Fruit fly (Drosophila melanogaster) whole organism, prepupa: Measurements from ENCODE around the gene mth.

Experiments
- Blimp-1 ChIP-seq: fragments of 200-800 bp; sonication (Bioruptor generic); optimal IDR thresholded peaks from 3 replicates; lab custom pipeline; 2017; ENCODE audit warnings: missing biosample characterization, missing genetic modification characterization, mild to moderate bottlenecking, moderate library complexity, missing genetic modification reagents
- CG10669 ChIP-seq: fragments of 200-800 bp; sonication (Bioruptor generic); optimal IDR thresholded peaks from 3 replicates; lab custom pipeline; 2018; ENCODE audit warnings: missing biosample characterization, mild to moderate bottlenecking, missing genetic modification characterization, moderate library complexity
- CG11294 ChIP-seq: fragments of 200-800 bp; sonication (Bioruptor generic); IDR thresholded peaks from 2 replicates; pipeline ENCODE4 v1.3.6; 2022; ENCODE audit warnings: missing biosample characterization, missing genetic modification characterization
- CG11902 ChIP-seq: fragments of 200-800 bp; sonication (Bioruptor generic); optimal IDR thresholded peaks from 3 replicates; lab custom pipeline; 2016; ENCODE audit warnings: missing biosample characterization, missing genetic modification characterization
- CG15336 ChIP-seq: fragments of 200-800 bp; sonication (Bioruptor generic); IDR thresholded peaks from 2 replicates; pipeline ENCODE4 v1.3.6; 2022; ENCODE audit warnings: missing biosample characterization, missing genetic modification characterization
- CG16779 ChIP-seq: fragments of 200-800 bp; sonication (Bioruptor generic); optimal IDR thresholded peaks from 3 replicates; lab custom pipeline; 2017; ENCODE audit warnings: missing biosample characterization, mild to moderate bottlenecking, missing genetic modification characterization
- CG3032 ChIP-seq: fragments of 200-800 bp; optimal IDR thresholded peaks from 2 replicates; lab custom pipeline; 2019; ENCODE audit warnings: missing biosample characterization, mild to moderate bottlenecking, missing genetic modification characterization, moderate library complexity
- CG31627 ChIP-seq: fragments of 200-800 bp; sonication (Bioruptor generic); optimal IDR thresholded peaks from 3 replicates; lab custom pipeline; 2016; ENCODE audit warnings: missing biosample characterization, missing genetic modification characterization
- CG34406 ChIP-seq: fragments of 200-800 bp; sonication (Bioruptor generic); optimal IDR thresholded peaks from 3 replicates; lab custom pipeline; 2016; ENCODE audit warnings: missing biosample characterization, missing genetic modification characterization
- CG3919 ChIP-seq: fragments of 200-800 bp; sonication (Bioruptor generic); optimal IDR thresholded peaks from 3 replicates; lab custom pipeline; 2016; ENCODE audit warnings: missing biosample characterization, missing genetic modification characterization
- CG6276 ChIP-seq: fragments of 200-800 bp; sonication (Bioruptor generic); optimal IDR thresholded peaks from 2 replicates; lab custom pipeline; 2017; ENCODE audit warnings: missing biosample characterization, mild to moderate bottlenecking, missing genetic modification characterization
- CG6792 ChIP-seq: fragments of 200-800 bp; sonication (Bioruptor generic); optimal IDR thresholded peaks from 3 replicates; lab custom pipeline; 2016; ENCODE audit warnings: missing biosample characterization, missing genetic modification characterization
- CG6808 ChIP-seq: fragments of 200-800 bp; sonication (Bioruptor generic); optimal IDR thresholded peaks from 3 replicates; lab custom pipeline; 2017; ENCODE audit warnings: missing biosample characterization, missing genetic modification characterization, mild to moderate bottlenecking, moderate library complexity, missing genetic modification reagents
- CG6854 ChIP-seq: fragments of 200-800 bp; sonication (Bioruptor generic); optimal IDR thresholded peaks from 2 replicates; lab custom pipeline; 2017; ENCODE audit warnings: missing biosample characterization, mild to moderate bottlenecking, missing genetic modification characterization
- CG7368 ChIP-seq: fragments of 200-800 bp; sonication (Bioruptor generic); optimal IDR thresholded peaks from 3 replicates; lab custom pipeline; 2016; ENCODE audit warnings: missing biosample characterization, missing genetic modification characterization
- CG8319 ChIP-seq: fragments of 200-800 bp; sonication (Bioruptor generic); optimal IDR thresholded peaks from 3 replicates; lab custom pipeline; 2016; ENCODE audit warnings: missing biosample characterization, missing genetic modification characterization
- CG9139 ChIP-seq: fragments of 200-800 bp; sonication (Bioruptor generic); optimal IDR thresholded peaks from 3 replicates; lab custom pipeline; 2017; ENCODE audit warnings: missing biosample characterization, mild to moderate bottlenecking, missing genetic modification characterization
- Eip78C ChIP-seq: fragments of 200-800 bp; sonication (Bioruptor generic); peaks from one replicate; lab custom pipeline; 2016; ENCODE audit warnings: missing biosample characterization, missing genetic modification characterization
- Eip93F ChIP-seq: fragments of 200-800 bp; sonication (Bioruptor generic); optimal IDR thresholded peaks from 2 replicates; lab custom pipeline; 2016; ENCODE audit warnings: missing biosample characterization, mild to moderate bottlenecking, missing genetic modification characterization
- Ets96B ChIP-seq: fragments of 200-800 bp; optimal IDR thresholded peaks from 2 replicates; lab custom pipeline; 2019; ENCODE audit warnings: missing biosample characterization, mild to moderate bottlenecking, missing genetic modification characterization, moderate library complexity
- Gug ChIP-seq: fragments of 200-800 bp; sonication (Bioruptor generic); IDR thresholded peaks from 2 replicates; pipeline ENCODE4 v1.3.6; 2022; ENCODE audit warnings: missing biosample characterization, missing genetic modification characterization
- Hr38 ChIP-seq: sonication (Bioruptor generic); optimal IDR thresholded peaks from 2 replicates; lab custom pipeline; 2016; ENCODE audit warnings: missing biosample characterization, missing genetic modification characterization
- Hr39 ChIP-seq: fragments of 200-800 bp; sonication (Bioruptor generic); optimal IDR thresholded peaks from 2 replicates; lab custom pipeline; 2016; ENCODE audit warnings: missing biosample characterization, missing genetic modification characterization
- Lpt ChIP-seq: fragments of 200-800 bp; sonication (Bioruptor generic); optimal IDR thresholded peaks from 3 replicates; lab custom pipeline; 2016; ENCODE audit warnings: missing biosample characterization, missing genetic modification characterization
- Smox ChIP-seq: fragments of 200-800 bp; sonication (Bioruptor generic); optimal IDR thresholded peaks from 3 replicates; lab custom pipeline; 2016; ENCODE audit warnings: missing biosample characterization, missing genetic modification characterization
- achi ChIP-seq: fragments of 200-800 bp; sonication (Bioruptor generic); optimal IDR thresholded peaks from 3 replicates; lab custom pipeline; 2016; ENCODE audit warnings: missing biosample characterization, missing genetic modification characterization
- dac ChIP-seq: fragments of 200-800 bp; sonication (Bioruptor generic); optimal IDR thresholded peaks from 2 replicates; lab custom pipeline; 2017; ENCODE audit warnings: missing biosample characterization, mild to moderate bottlenecking, missing genetic modification characterization
- dsx ChIP-seq: fragments of 200-800 bp; optimal IDR thresholded peaks from 3 replicates; lab custom pipeline; 2019; ENCODE audit warnings: missing biosample characterization, mild to moderate bottlenecking, missing genetic modification characterization, moderate library complexity; ENCODE audit not compliant: poor library complexity, severe bottlenecking
- esn ChIP-seq: fragments of 200-800 bp; sonication (Bioruptor generic); optimal IDR thresholded peaks from 2 replicates; lab custom pipeline; 2016; ENCODE audit warnings: missing biosample characterization, mild to moderate bottlenecking, missing genetic modification characterization, moderate library complexity
- fd59A ChIP-seq: fragments of 200-800 bp; sonication (Bioruptor generic); optimal IDR thresholded peaks from 2 replicates; lab custom pipeline; 2017; ENCODE audit warnings: missing biosample characterization, mild to moderate bottlenecking, missing genetic modification characterization, missing genetic modification reagents
- lz ChIP-seq: fragments of 200-800 bp; sonication (Bioruptor generic); optimal IDR thresholded peaks from 3 replicates; lab custom pipeline; 2016; ENCODE audit warnings: missing biosample characterization, missing genetic modification characterization
- net ChIP-seq: fragments of 200-800 bp; sonication (Bioruptor generic); optimal IDR thresholded peaks from 3 replicates; lab custom pipeline; 2016; ENCODE audit warnings: missing biosample characterization, missing genetic modification characterization
- pdm3 ChIP-seq: fragments of 200-800 bp; sonication (Bioruptor generic); optimal IDR thresholded peaks from 3 replicates; lab custom pipeline; 2016; ENCODE audit warnings: missing biosample characterization, missing genetic modification characterization
- spab ChIP-seq: fragments of 200-800 bp; sonication (Bioruptor generic); optimal IDR thresholded peaks from 2 replicates; lab custom pipeline; 2017; ENCODE audit warnings: missing biosample characterization, mild to moderate bottlenecking, missing genetic modification characterization, missing genetic modification reagents
- topi ChIP-seq: fragments of 200-800 bp; sonication (Bioruptor generic); optimal IDR thresholded peaks from 3 replicates; lab custom pipeline; 2016; ENCODE audit warnings: missing biosample characterization, missing genetic modification characterization

mth gene

dm6 chr3L:331842-332802 is 14.6 kb downstream of the mth start, which contains the start of gene mthl9:
Gene mthl9, minus strand, starts transcription at chr3L:332309.
- TF ChIP-seq esn (peak; percentile 23), spab (GFP tag; lab: Kevin White, UChicago) (no peak), CG15336 (GFP tag; lab: Robert Waterston, UW) (peak; percentile 39; the same call in 1 of the 2 replicates), CG10669 (peak; percentile 82), topi (GFP tag; lab: Kevin White, UChicago) (no peak), Eip78C (GFP tag; lab: Kevin White, UChicago) (peak; percentile 21), CG6854 (GFP tag; lab: Kevin White, UChicago) (peak; percentile 56), Lpt (GFP tag; lab: Kevin White, UChicago) (peak; percentile 9)

DNA sequence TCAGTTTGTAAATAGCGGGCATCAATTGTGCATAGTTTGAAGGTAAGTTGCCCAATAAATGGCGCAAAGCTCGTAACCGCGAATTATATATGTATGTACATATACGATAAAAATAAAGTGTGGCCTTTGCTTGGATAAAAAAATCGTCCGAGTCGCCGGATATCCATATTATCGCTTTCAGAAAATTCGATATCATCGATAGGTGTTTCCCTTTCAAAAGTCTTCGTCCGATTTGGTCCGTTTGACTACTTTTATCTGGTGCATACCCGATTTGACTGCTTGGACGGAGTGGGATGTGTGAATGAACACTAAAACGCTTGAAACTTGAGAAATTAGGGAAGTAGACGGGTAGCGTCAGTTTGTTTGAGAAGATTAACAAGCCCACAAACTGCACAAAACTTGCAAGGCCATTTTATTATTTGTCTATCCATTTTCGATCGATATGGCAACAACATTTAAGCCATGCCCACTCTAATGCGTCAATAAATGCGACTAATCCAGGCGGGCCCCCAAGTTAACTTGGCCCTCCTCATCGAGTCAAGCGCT is 17.5 kb downstream of the mth start:
- no peak for TF ChIP-seq Hr39 (GFP tag; lab: Kevin White, UChicago)
- no peak for TF ChIP-seq Blimp-1 (GFP tag; lab: Kevin White, UChicago)
- peak; percentile 75 for TF ChIP-seq Eip78C (GFP tag; lab: Kevin White, UChicago)
- TF ChIP-seq CG34406 (GFP tag; lab: Kevin White, UChicago), result no peak
- no peak for TF ChIP-seq CG6792
- no peak for TF ChIP-seq CG15336 (GFP tag; lab: Robert Waterston, UW)
- peak; percentile 5 for TF ChIP-seq esn

DNA sequence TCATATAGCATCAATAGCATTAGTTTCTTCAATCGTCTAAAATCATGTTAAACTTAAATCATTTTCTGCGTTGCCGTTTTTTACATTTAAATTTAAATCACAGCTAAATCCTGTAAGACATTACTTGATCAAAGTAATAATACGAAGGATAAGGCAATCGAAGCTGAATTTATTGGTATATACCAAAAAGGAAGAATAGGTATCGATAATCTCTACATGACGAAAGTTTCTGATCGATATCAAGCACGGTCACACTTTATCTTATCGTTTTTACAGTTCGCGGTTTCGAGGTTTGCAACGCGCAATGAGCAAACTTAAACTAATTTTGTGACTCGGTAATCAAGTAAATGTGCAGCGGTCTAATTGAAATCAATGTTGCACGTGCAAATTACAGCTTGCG is 18.9 kb downstream of the mth start, which contains the start of the genes Atac3 and Ptpmeg:
TSS of gene Atac3 (minus strand) at position 160 of the 400 bp plus-strand sequence.
TSS of gene Ptpmeg (plus strand) at position 265 of the 400 bp plus-strand sequence.
- TF ChIP-seq CG15336 (GFP tag; lab: Robert Waterston, UW) (no peak), CG6808 (GFP tag; lab: Kevin White, UChicago) (no peak), dac (GFP tag; lab: Kevin White, UChicago) (no peak), Eip78C (GFP tag; lab: Kevin White, UChicago) (no peak), esn (no peak), CG6276 (GFP tag; lab: Kevin White, UChicago) (no peak), fd59A (GFP tag; lab: Kevin White, UChicago) (no peak), Ets96B (no peak), pdm3 (GFP tag; lab: Kevin White, UChicago) (no peak), achi (GFP tag; lab: Kevin White, UChicago) (no peak), CG11294 (GFP tag; lab: Robert Waterston, UW) (no peak), spab (GFP tag; lab: Kevin White, UChicago) (no peak), Eip93F (GFP tag; lab: Kevin White, UChicago) (no peak), Hr39 (GFP tag; lab: Kevin White, UChicago) (no peak), CG7368 (GFP tag; lab: Kevin White, UChicago) (no peak), Smox (GFP tag; lab: Kevin White, UChicago) (no peak), CG11902 (GFP tag; lab: Kevin White, UChicago) (no peak), Gug (GFP tag; lab: Robert Waterston, UW) (no peak), net (no peak)
- TF ChIP-seq, all 60 proteins: peak for 0

dm6 chr3L:324486-324885 is 22.3 kb downstream of the mth start, which contains the start of gene CG32344:
Gene CG32344, minus strand, starts transcription at chr3L:324720.
- peak; percentile 7 for TF ChIP-seq CG3032 (tag; lab: Kevin White, UChicago)
- TF ChIP-seq Eip78C (GFP tag; lab: Kevin White, UChicago), result peak; percentile 60
- no peak for TF ChIP-seq CG8319 (GFP tag; lab: Kevin White, UChicago)
- TF ChIP-seq CG31627 (GFP tag; lab: Kevin White, UChicago), result no peak

dm6 chr3L:321495-321894 is 25.3 kb downstream of the mth start:
- TF ChIP-seq net (no peak), CG3919 (GFP tag; lab: Kevin White, UChicago) (no peak), CG9139 (GFP tag; lab: Kevin White, UChicago) (no peak), Gug (GFP tag; lab: Robert Waterston, UW) (no peak), dsx (GFP tag; lab: Kevin White, UChicago) (no peak), CG16779 (no peak), CG34406 (GFP tag; lab: Kevin White, UChicago) (no peak), lz (GFP tag; lab: Kevin White, UChicago) (no peak), spab (GFP tag; lab: Kevin White, UChicago) (no peak), Hr38 (GFP tag; lab: Kevin White, UChicago) (no peak), CG7368 (GFP tag; lab: Kevin White, UChicago) (no peak), Lpt (GFP tag; lab: Kevin White, UChicago) (no peak), Eip78C (GFP tag; lab: Kevin White, UChicago) (no peak), dac (GFP tag; lab: Kevin White, UChicago) (no peak), CG11902 (GFP tag; lab: Kevin White, UChicago) (no peak), CG8319 (GFP tag; lab: Kevin White, UChicago) (no peak), Eip93F (GFP tag; lab: Kevin White, UChicago) (no peak), CG10669 (no peak), fd59A (GFP tag; lab: Kevin White, UChicago) (no peak)
